Worm (Caenorhabditis elegans) whole organism, L4 larva: ENCODE measurements around the gene C49F8.14.
A peak's percentile ranks its signal among the peaks of the same experiment; 100 is the strongest.

Experiments
- aly-2 ChIP-seq: sonication (generic microtip); optimal IDR thresholded peaks from 2 replicates; lab custom pipeline; 2018; ENCODE audit warnings: missing biosample characterization, missing genetic modification characterization
- ama-1 ChIP-seq: fragments of 150-350 bp; optimal IDR thresholded peaks from 2 replicates; lab custom pipeline; 2014; ENCODE audit warnings: inconsistent platforms, mixed read lengths
- ctbp-1 ChIP-seq: fragments of 200-800 bp; sonication (Bioruptor generic); IDR thresholded peaks from 2 replicates; pipeline ENCODE4 v1.3.6; 2022; ENCODE audit warnings: missing genetic modification reagents, missing genetic modification characterization, missing compliant biosample characterization

DNA sequence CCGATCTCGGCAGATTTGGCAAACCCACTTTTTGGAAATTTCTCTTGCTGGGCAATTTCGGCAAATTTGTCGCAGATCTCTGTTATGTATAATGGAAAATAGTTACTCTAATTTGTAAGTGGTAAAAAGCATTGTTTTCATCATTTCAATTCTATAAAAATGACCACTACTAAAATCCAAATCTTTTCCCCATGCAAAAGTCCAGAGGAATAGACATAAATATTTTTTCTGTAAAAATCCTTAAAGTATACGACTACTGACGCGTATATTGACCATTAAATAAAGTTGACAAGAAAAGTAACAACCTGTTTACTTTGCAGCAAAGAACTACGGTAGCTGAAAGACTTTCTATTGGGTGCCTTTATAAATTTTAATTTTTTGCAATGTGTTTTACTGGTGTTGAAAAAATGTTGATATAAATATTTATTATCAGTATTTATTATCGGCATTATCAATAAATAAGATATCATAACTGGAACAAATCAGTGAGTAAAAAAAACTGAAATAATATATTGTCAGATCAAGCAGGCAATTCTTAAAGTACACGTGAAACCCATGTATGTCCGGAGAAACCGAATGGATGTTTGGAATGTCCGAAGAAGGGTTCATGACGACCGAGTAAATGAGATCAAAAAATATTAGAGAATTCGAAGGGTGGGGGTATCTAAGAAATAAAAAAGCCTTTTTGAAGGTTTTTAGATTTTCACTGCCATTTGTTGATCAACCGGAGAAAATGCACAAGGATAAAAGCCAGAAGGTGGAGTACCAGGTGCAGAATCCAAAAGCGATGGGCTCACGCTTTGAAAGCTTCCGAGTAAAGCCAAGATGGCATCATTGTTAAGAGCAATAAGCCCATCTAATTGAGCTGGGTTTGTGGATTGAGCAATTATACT, 27.3 kb downstream of the C49F8.14 start:
- TF ChIP-seq aly-2 (tag; lab: Kevin White, UChicago) (no peak), ama-1 (lab: Kevin White, UChicago) (peak; percentile 88), ctbp-1 (GFP tag; lab: Robert Waterston, UW) (no peak)
